Worm (Caenorhabditis elegans): Measurements from ENCODE around the gene mec-17.

The mec-17 gene

ce11 chrIV:7987083-7987482 is at the start of gene mec-17:
Gene mec-17 (minus strand): TSS chrIV:7987183.
- no peak for TF ChIP-seq ceh-22 (tag; optimal IDR thresholded peaks at IDR 0.05)
- no peak for TF ChIP-seq eyg-1 (tag; optimal IDR thresholded peaks at IDR 0.05)
- no peak for TF ChIP-seq ceh-31 (tag; optimal IDR thresholded peaks at IDR 0.05)
- no peak for TF ChIP-seq unc-86 (tag; optimal IDR thresholded peaks at IDR 0.05)
- no peak for TF ChIP-seq dve-1 (tag; optimal IDR thresholded peaks at IDR 0.05)
- TF ChIP-seq ttx-3 (tag; optimal IDR thresholded peaks at IDR 0.05), result no peak
- no peak for TF ChIP-seq ceh-6 (GFP tag; optimal IDR thresholded peaks at IDR 0.05)
- no peak for TF ChIP-seq hlh-6 (tag; optimal IDR thresholded peaks at IDR 0.05)
- no peak for TF ChIP-seq pat-9 (tag; optimal IDR thresholded peaks at IDR 0.05)
- no peak for TF ChIP-seq hlh-15 (tag; optimal IDR thresholded peaks at IDR 0.05)

DNA sequence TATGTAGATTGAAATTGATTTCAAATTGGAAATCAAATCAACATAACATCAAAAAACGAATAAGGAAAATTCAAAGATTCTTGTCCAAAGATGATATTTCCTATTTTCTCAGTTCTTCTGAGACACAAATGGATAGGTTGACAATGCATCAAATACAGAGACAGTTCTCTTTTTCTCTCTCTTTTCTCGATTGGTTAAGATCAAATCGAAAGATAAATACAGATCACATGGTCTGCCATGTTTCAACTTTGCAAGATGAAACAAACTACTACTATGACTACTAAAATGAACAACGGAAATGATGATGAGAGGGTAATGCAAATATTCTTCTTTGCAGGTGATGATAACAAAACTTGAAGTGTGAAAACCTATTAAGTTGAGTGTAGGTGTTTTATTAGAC is 49.5 kb upstream of the mec-17 start:
- TF ChIP-seq fkh-10 (GFP tag; optimal IDR thresholded peaks at IDR 0.05) (no peak), ceh-22 (tag; optimal IDR thresholded peaks at IDR 0.05) (no peak), syd-9 (tag; optimal IDR thresholded peaks at IDR 0.05) (no peak), elt-4 (tag; optimal IDR thresholded peaks at IDR 0.05) (no peak)

DNA sequence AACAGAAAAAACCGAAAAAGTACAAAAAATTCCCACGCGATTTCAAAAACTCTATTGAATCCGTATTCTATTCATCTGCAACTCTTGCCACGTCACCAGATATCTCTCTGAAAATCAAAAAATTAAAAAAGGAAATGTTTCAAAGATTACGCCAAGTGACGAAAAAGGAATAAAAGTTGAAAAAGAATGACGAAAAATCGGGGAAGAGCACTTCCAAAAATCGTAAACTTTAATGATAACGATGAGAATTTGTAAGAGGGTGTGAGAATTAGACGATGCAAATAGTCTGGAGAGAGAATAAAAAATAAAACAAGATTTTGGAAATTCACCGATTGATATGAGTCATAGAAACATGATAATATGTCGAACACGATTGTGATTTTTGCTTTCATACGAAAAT is 47.2 kb upstream of the mec-17 start:
- no peak for TF ChIP-seq pax-1 (tag; optimal IDR thresholded peaks at IDR 0.05)
- TF ChIP-seq hlh-8 (tag; optimal IDR thresholded peaks at IDR 0.05), result no peak
- no peak for TF ChIP-seq ceh-48 (tag; optimal IDR thresholded peaks at IDR 0.05)
- no peak for TF ChIP-seq ceh-22 (tag; optimal IDR thresholded peaks at IDR 0.05)
- TF ChIP-seq hlh-15 (tag; optimal IDR thresholded peaks at IDR 0.05), result no peak
- TF ChIP-seq fax-1 (tag; optimal IDR thresholded peaks at IDR 0.05), result no peak
- no peak for TF ChIP-seq zip-5 (tag; optimal IDR thresholded peaks at IDR 0.05)
- TF ChIP-seq tbx-2 (tag; optimal IDR thresholded peaks at IDR 0.05), result no peak
- no peak for TF ChIP-seq sox-2 (GFP tag; IDR thresholded peaks at IDR 0.05)
- no peak for TF ChIP-seq fkh-10 (GFP tag; optimal IDR thresholded peaks at IDR 0.05)
- no peak for TF ChIP-seq T23F11.4 (GFP tag; optimal IDR thresholded peaks at IDR 0.05)
- TF ChIP-seq nhr-11 (tag; optimal IDR thresholded peaks at IDR 0.05), result no peak
- TF ChIP-seq hlh-30 (tag; optimal IDR thresholded peaks at IDR 0.05; ENCODE audit: insufficient read depth), result no peak
- TF ChIP-seq pqm-1 (tag; optimal IDR thresholded peaks at IDR 0.05), result no peak
- TF ChIP-seq unc-42 (tag; optimal IDR thresholded peaks at IDR 0.05), result no peak
- no peak for TF ChIP-seq mec-3 (tag; optimal IDR thresholded peaks at IDR 0.05; ENCODE audit: borderline replicate concordance)

- no peak for TF ChIP-seq T23F11.4 (GFP tag; optimal IDR thresholded peaks at IDR 0.05)
- TF ChIP-seq unc-55 (GFP tag; optimal IDR thresholded peaks at IDR 0.05), result no peak
- TF ChIP-seq elt-2 (tag; optimal IDR thresholded peaks at IDR 0.05), result peak; percentile 69
- no peak for TF ChIP-seq ets-4 (tag; optimal IDR thresholded peaks at IDR 0.05)
- no peak for TF ChIP-seq unc-42 (tag; optimal IDR thresholded peaks at IDR 0.05)
Measured at ce11 chrIV:8032135-8032915, 45.3 kb upstream of the mec-17 start.

- TF ChIP-seq hlh-15 (tag; optimal IDR thresholded peaks at IDR 0.05), result no peak
- no peak for TF ChIP-seq ceh-45 (GFP tag; IDR thresholded peaks at IDR 0.05)
- no peak for TF ChIP-seq C08G9.2 (tag; optimal IDR thresholded peaks at IDR 0.05)
- no peak for TF ChIP-seq ztf-16 (tag; optimal IDR thresholded peaks at IDR 0.05)
Measured at ce11 chrIV:8030099-8030498, 43.1 kb upstream of the mec-17 start.

DNA sequence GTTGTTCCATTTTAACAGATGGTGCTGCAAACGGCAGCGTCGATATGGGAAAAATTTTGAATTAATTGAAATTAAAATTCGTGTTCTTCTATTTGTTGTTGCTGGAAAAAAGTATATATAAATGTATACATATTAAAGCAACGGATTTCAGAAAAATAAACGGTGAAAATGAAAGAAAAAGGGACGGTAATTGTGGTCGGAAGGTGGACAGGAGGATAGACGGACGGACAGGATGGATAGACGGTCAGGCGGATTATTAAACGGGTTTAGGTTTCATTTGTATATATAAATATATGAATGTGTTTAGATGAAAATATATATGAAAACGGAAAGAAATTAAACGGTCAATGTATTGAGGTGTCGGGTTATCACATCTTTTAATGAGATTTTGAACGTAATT is 42.4 kb upstream of the mec-17 start, which contains the start of gene nhr-31:
TSS of gene nhr-31 (minus strand) at position 101 of the 400 bp plus-strand sequence.
- TF ChIP-seq npax-4 (tag; optimal IDR thresholded peaks at IDR 0.05) (no peak), lin-11 (tag; optimal IDR thresholded peaks at IDR 0.05) (no peak), dve-1 (tag; optimal IDR thresholded peaks at IDR 0.05) (no peak), pax-1 (tag; optimal IDR thresholded peaks at IDR 0.05) (no peak), unc-55 (GFP tag; optimal IDR thresholded peaks at IDR 0.05) (no peak), sox-2 (GFP tag; IDR thresholded peaks at IDR 0.05) (no peak), unc-3 (GFP tag; conservative IDR thresholded peaks at IDR 0.05) (no peak), unc-3 (tag; optimal IDR thresholded peaks at IDR 0.05) (no peak), ceh-6 (GFP tag; optimal IDR thresholded peaks at IDR 0.05) (no peak), fax-1 (tag; optimal IDR thresholded peaks at IDR 0.05) (no peak), tbx-7 (tag; optimal IDR thresholded peaks at IDR 0.05) (no peak), hlh-13 (GFP tag; optimal IDR thresholded peaks at IDR 0.05) (no peak), sdc-2 (tag; optimal IDR thresholded peaks at IDR 0.05) (no peak), gmeb-2 (tag; optimal IDR thresholded peaks at IDR 0.05) (no peak), syd-9 (tag; optimal IDR thresholded peaks at IDR 0.05) (no peak), ama-1 (optimal IDR thresholded peaks at IDR 0.05) (no peak), K02D7.2 (tag; optimal IDR thresholded peaks at IDR 0.05) (no peak), ahr-1 (tag; optimal IDR thresholded peaks at IDR 0.05) (no peak)
